Fruit fly (Drosophila melanogaster) whole organism, wandering third instar larva: ENCODE data around the gene Hand.
A peak's percentile ranks its signal among the peaks of the same experiment; 100 is the strongest.

Source experiments
- Abd-B ChIP-seq: fragments of >200 bp; optimal IDR thresholded peaks from 2 replicates; lab custom pipeline; 2017; ENCODE audit warnings: missing biosample characterization, missing genetic modification characterization
- CG32264 ChIP-seq: fragments of 200-800 bp; sonication (Bioruptor generic); optimal IDR thresholded peaks from 2 replicates; lab custom pipeline; 2016; ENCODE audit warnings: missing biosample characterization, missing genetic modification characterization
- CG9705 ChIP-seq: fragments of 200-800 bp; sonication (Bioruptor generic); optimal IDR thresholded peaks from 2 replicates; lab custom pipeline; 2018; ENCODE audit warnings: missing biosample characterization, mild to moderate bottlenecking, missing genetic modification characterization
- Dfd ChIP-seq: fragments of >200 bp; optimal IDR thresholded peaks from 2 replicates; lab custom pipeline; 2017; ENCODE audit warnings: missing biosample characterization, missing genetic modification characterization
- Dif ChIP-seq: fragments of 200-275, 200-300 bp; sonication (Bioruptor generic); optimal IDR thresholded peaks from 2 replicates; lab custom pipeline; 2018; ENCODE audit warnings: missing biosample characterization, missing genetic modification characterization; ENCODE audit not compliant: partially characterized antibody
- GATAd ChIP-seq: sonication (Bioruptor generic); optimal IDR thresholded peaks from 2 replicates; lab custom pipeline; 2016; ENCODE audit warnings: missing biosample characterization, missing genetic modification characterization
- HLH106 ChIP-seq: fragments of 200-800 bp; optimal IDR thresholded peaks from 3 replicates; lab custom pipeline; 2019; ENCODE audit warnings: missing biosample characterization, mild to moderate bottlenecking, missing genetic modification characterization, moderate library complexity
- Hnf4 ChIP-seq: fragments of 200-800 bp; sonication (Bioruptor generic); optimal IDR thresholded peaks from 2 replicates; lab custom pipeline; 2016; ENCODE audit warnings: missing biosample characterization, mild to moderate bottlenecking, missing genetic modification characterization
- Hr78 ChIP-seq: fragments of >200 bp; optimal IDR thresholded peaks from 2 replicates; lab custom pipeline; 2017; ENCODE audit warnings: missing biosample characterization, missing genetic modification characterization
- Hr83 ChIP-seq: fragments of 200-300 bp; sonication (Bioruptor generic); optimal IDR thresholded peaks from 2 replicates; lab custom pipeline; 2016; ENCODE audit warnings: missing biosample characterization, mild to moderate bottlenecking, missing genetic modification characterization, moderate library complexity; ENCODE audit not compliant: poor library complexity, severe bottlenecking
- Jra ChIP-seq: sonication (Bioruptor generic); optimal IDR thresholded peaks from 2 replicates; lab custom pipeline; 2016; ENCODE audit warnings: missing biosample characterization, missing genetic modification characterization
- Mio ChIP-seq: sonication (Bioruptor generic); optimal IDR thresholded peaks from 2 replicates; lab custom pipeline; 2016; ENCODE audit warnings: missing biosample characterization, missing genetic modification characterization
- Myc ChIP-seq: fragments of >200 bp; optimal IDR thresholded peaks from 2 replicates; lab custom pipeline; 2017
- N ChIP-seq: fragments of >200 bp; optimal IDR thresholded peaks from 2 replicates; lab custom pipeline; 2018; ENCODE audit warnings: missing biosample characterization, missing external identifiers, missing genetic modification characterization
- OdsH ChIP-seq: fragments of 200-800 bp; sonication (Bioruptor generic); optimal IDR thresholded peaks from 2 replicates; lab custom pipeline; 2016; ENCODE audit warnings: missing biosample characterization, mild to moderate bottlenecking, missing genetic modification characterization
- Rel ChIP-seq, 2 experiments: fragments of 200-800 bp; sonication (Bioruptor generic) in 1 of 2; optimal IDR thresholded peaks; 2 replicates in 1 of 2; 3 replicates in 1 of 2; lab custom pipeline; 2016 to 2019; ENCODE audit warnings: mild to moderate bottlenecking in 2 of 2, missing biosample characterization in 2 of 2, missing genetic modification characterization in 2 of 2, moderate library complexity in 1 of 2
- Sp1 ChIP-seq: fragments of 200-800 bp; sonication (Bioruptor generic); optimal IDR thresholded peaks from 3 replicates; lab custom pipeline; 2019; ENCODE audit warnings: missing biosample characterization, mild to moderate bottlenecking, missing genetic modification characterization, moderate library complexity
- Vsx2 ChIP-seq: fragments of 200-300, 225-300 bp; sonication (Bioruptor generic); optimal IDR thresholded peaks from 2 replicates; lab custom pipeline; 2018; ENCODE audit warnings: missing biosample characterization, missing genetic modification characterization; ENCODE audit not compliant: partially characterized antibody
- br ChIP-seq: fragments of 200-800 bp; sonication (Bioruptor generic); optimal IDR thresholded peaks from 2 replicates; lab custom pipeline; 2016; ENCODE audit warnings: missing biosample characterization, missing genetic modification characterization
- brk ChIP-seq: fragments of 200-800 bp; sonication (Bioruptor generic); optimal IDR thresholded peaks from 2 replicates; lab custom pipeline; 2016; ENCODE audit warnings: missing biosample characterization, mild to moderate bottlenecking, missing genetic modification characterization
- dl ChIP-seq, 2 experiments: fragments of 175-275, 200-275 bp in 1 of 2; fragments of 200-275 bp in 1 of 2; sonication (Bioruptor generic); optimal IDR thresholded peaks; lab custom pipeline; 2018; ENCODE audit warnings: mild to moderate bottlenecking in 2 of 2, missing biosample characterization in 2 of 2, missing genetic modification characterization in 2 of 2, moderate library complexity in 2 of 2; ENCODE audit not compliant: partially characterized antibody in 2 of 2, insufficient read depth in 1 of 2
- dmrt93B ChIP-seq: fragments of 200-800 bp; sonication (Bioruptor generic); optimal IDR thresholded peaks from 2 replicates; lab custom pipeline; 2018; ENCODE audit warnings: missing biosample characterization, mild to moderate bottlenecking, missing genetic modification characterization
- dsf ChIP-seq: sonication (Bioruptor generic); optimal IDR thresholded peaks from 2 replicates; lab custom pipeline; 2016; ENCODE audit warnings: missing biosample characterization, missing genetic modification characterization, borderline replicate concordance
- ey ChIP-seq: fragments of 200-800 bp; sonication (Bioruptor generic); optimal IDR thresholded peaks from 2 replicates; lab custom pipeline; 2016; ENCODE audit warnings: missing biosample characterization, missing genetic modification characterization
- foxo ChIP-seq, 2 experiments: fragments of 200-800 bp; sonication (Bioruptor generic); optimal IDR thresholded peaks; 2 replicates in 1 of 2; 3 replicates in 1 of 2; lab custom pipeline; 2016 to 2017; ENCODE audit warnings: missing biosample characterization in 2 of 2, missing genetic modification characterization in 2 of 2
- h ChIP-seq: fragments of 200-800 bp; sonication (Bioruptor generic); optimal IDR thresholded peaks from 3 replicates; lab custom pipeline; 2016; ENCODE audit warnings: missing biosample characterization, mild to moderate bottlenecking, missing genetic modification characterization
- jim ChIP-seq: fragments of 175-275, 200-325 bp; sonication (Bioruptor generic); optimal IDR thresholded peaks from 2 replicates; lab custom pipeline; 2016; ENCODE audit warnings: missing biosample characterization, mild to moderate bottlenecking, missing genetic modification characterization
- lola ChIP-seq: fragments of >200 bp; optimal IDR thresholded peaks from 2 replicates; lab custom pipeline; 2017; ENCODE audit warnings: missing biosample characterization, missing genetic modification characterization
- pan ChIP-seq: fragments of >200 bp; optimal IDR thresholded peaks from 2 replicates; lab custom pipeline; 2017
- psq ChIP-seq: fragments of 200-800 bp; sonication (Bioruptor generic); optimal IDR thresholded peaks from 3 replicates; lab custom pipeline; 2017; ENCODE audit warnings: missing biosample characterization, mild to moderate bottlenecking, missing genetic modification characterization, moderate library complexity
- rgr ChIP-seq: fragments of 200-800 bp; sonication (Bioruptor generic); optimal IDR thresholded peaks from 3 replicates; lab custom pipeline; 2016; ENCODE audit warnings: missing biosample characterization, mild to moderate bottlenecking, missing genetic modification characterization
- sage ChIP-seq: fragments of 200-800 bp; sonication (Bioruptor generic); optimal IDR thresholded peaks from 2 replicates; lab custom pipeline; 2016; ENCODE audit warnings: missing biosample characterization, mild to moderate bottlenecking, missing genetic modification characterization
- sv ChIP-seq: fragments of 200-800 bp; sonication (Bioruptor generic); optimal IDR thresholded peaks from 3 replicates; lab custom pipeline; 2016; ENCODE audit warnings: missing biosample characterization, missing genetic modification characterization
- tai ChIP-seq: sonication (Bioruptor generic); optimal IDR thresholded peaks from 2 replicates; lab custom pipeline; 2016; ENCODE audit warnings: missing biosample characterization, missing genetic modification characterization
- usp ChIP-seq: fragments of >200 bp; optimal IDR thresholded peaks from 2 replicates; lab custom pipeline; 2017; ENCODE audit warnings: missing biosample characterization, missing genetic modification characterization
- woc ChIP-seq: sonication (Bioruptor generic); optimal IDR thresholded peaks from 2 replicates; lab custom pipeline; 2016; ENCODE audit warnings: missing biosample characterization, mild to moderate bottlenecking, missing genetic modification characterization

Gene Hand

DNA sequence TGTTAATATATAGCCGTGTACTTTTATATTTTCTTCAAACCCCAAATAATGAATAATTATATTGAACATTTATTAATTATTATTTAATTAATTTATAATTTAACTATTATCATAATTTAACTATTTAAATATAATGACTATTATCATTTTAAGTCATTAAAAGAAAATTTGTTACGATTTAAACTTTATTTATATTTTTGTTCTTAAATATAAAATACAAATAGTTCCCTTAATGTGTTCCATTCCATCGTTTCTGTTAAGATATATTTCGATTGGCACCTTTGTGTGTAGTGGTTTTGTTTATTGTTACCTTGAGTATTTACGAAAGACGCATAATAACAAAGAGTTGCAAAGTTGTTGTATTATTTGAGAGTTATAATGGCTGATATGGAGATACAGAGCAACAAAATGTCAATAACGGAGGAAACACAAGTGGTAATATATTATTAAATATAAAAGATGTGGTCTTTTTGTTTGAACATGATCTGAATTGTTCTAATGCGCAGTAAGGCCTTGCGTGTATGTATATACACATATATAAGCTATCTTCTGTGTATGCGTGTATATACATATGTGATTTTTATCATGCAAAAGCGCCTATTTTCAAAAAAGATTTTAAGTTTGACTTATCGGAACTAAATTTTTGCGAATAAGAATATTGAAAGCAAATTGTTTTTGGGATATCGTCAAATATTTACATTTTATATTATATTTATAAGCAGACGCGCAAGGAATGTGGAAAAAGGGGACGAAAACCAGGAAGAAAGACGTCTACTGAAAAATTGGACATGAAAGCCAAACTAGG lies 31.2 kb downstream of the Hand start, which contains the start of gene REPTOR-BP:
Gene REPTOR-BP, plus strand, starts transcription at position 296 of the 805 bp plus-strand sequence.
- TF ChIP-seq jim (GFP tag; lab: Kevin White, UChicago), result no peak
- TF ChIP-seq Vsx2 (GFP tag; lab: Kevin White, UChicago), result no peak
- peak; percentile 67 for TF ChIP-seq brk (GFP tag; lab: Kevin White, UChicago)
- peak; percentile 58 for TF ChIP-seq sage
- peak; percentile 0 for TF ChIP-seq psq (GFP tag; lab: Kevin White, UChicago)
- TF ChIP-seq HLH106 (tag; lab: Kevin White, UChicago), result no peak
- TF ChIP-seq, all 38 proteins: peak for 3

- peak in 1 of 2 experiments; percentile 22 for TF ChIP-seq dl (GFP tag; optimal IDR thresholded peaks at IDR 0.05; lab: Kevin White, UChicago; ENCODE audit: insufficient read depth in 1 of 2, partially characterized antibody in 2 of 2)
- no peak for TF ChIP-seq Rel (GFP tag; optimal IDR thresholded peaks at IDR 0.05; lab: Kevin White, UChicago)
- peak; percentile 83 for TF ChIP-seq Rel (tag; optimal IDR thresholded peaks at IDR 0.05; lab: Kevin White, UChicago)
- no peak for TF ChIP-seq Abd-B (GFP tag; lab: Kevin White, UChicago)
Observed at dm6 chr2L:10263343-10263744, 31.8 kb downstream of the Hand start, which contains the start of gene Rsf1. Rsf1 (minus strand) TSS chr2L:10263554.

- no peak for TF ChIP-seq Sp1 (GFP tag; lab: Kevin White, UChicago)
- no peak for TF ChIP-seq rgr (GFP tag; lab: Kevin White, UChicago)
- no peak for TF ChIP-seq CG9705
- TF ChIP-seq Vsx2 (GFP tag; lab: Kevin White, UChicago), result no peak
- TF ChIP-seq Abd-B (GFP tag; lab: Kevin White, UChicago), result no peak
- TF ChIP-seq HLH106 (tag; lab: Kevin White, UChicago), result no peak
- no peak for TF ChIP-seq ey
- TF ChIP-seq sv, result no peak
- TF ChIP-seq Hr78 (GFP tag; lab: Kevin White, UChicago), result no peak
- TF ChIP-seq brk (GFP tag; lab: Kevin White, UChicago), result no peak
- no peak for TF ChIP-seq h (GFP tag; lab: Kevin White, UChicago)
- no peak for TF ChIP-seq GATAd (GFP tag; lab: Kevin White, UChicago)
- no peak for TF ChIP-seq CG32264 (GFP tag; lab: Kevin White, UChicago)
- no peak for TF ChIP-seq pan (lab: Kevin White, UChicago)
- no peak for TF ChIP-seq lola (GFP tag; lab: Kevin White, UChicago)
- no peak for TF ChIP-seq Dif (GFP tag; lab: Kevin White, UChicago)
- TF ChIP-seq usp (GFP tag; lab: Kevin White, UChicago), result no peak
- no peak for TF ChIP-seq woc (GFP tag; lab: Kevin White, UChicago)
Observed at dm6 chr2L:10261774-10262173, 33.4 kb downstream of the Hand start.

DNA sequence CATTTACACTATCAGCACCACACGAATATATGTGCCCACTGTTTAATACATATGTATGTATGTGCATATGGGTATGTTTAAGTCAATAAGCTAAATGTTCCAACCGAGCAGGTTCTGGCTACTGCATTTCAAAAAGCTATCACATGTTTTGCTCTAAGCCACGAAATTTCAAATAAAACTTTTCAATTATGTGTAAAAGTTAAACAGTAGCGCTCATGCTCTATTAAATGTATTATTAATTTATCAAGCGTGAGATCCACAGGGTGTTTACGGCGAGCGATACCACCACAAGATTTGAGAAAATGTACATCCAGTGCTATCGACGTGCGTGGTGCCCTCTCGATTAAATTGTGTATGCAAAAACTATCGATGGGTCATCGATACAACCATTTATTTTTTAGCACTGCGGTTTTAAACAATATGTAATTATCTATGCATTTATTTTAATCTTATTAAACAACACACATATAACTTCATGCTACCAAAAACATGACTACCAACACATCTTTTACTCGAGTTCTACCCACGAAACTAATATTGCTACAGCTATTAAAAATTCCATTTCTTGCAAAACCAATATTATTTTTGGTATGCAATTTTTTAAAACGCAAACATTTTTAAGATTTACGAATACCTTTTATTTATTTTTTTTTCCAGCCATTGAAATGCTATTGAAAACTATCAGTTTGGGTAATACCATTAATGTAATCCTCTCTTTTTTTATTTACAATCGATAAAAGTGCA lies 34.3 kb downstream of the Hand start, which contains the start of gene Pten:
Gene Pten, minus strand, starts transcription at position 300 of the 744 bp plus-strand sequence.
- peak; percentile 65 for TF ChIP-seq Hr83 (GFP tag; lab: Kevin White, UChicago)
- no peak for TF ChIP-seq rgr (GFP tag; lab: Kevin White, UChicago)
- TF ChIP-seq h (GFP tag; lab: Kevin White, UChicago), result no peak
- TF ChIP-seq Rel (GFP tag; optimal IDR thresholded peaks at IDR 0.05; lab: Kevin White, UChicago), result no peak
- TF ChIP-seq Rel (tag; optimal IDR thresholded peaks at IDR 0.05; lab: Kevin White, UChicago), result no peak
- TF ChIP-seq Abd-B (GFP tag; lab: Kevin White, UChicago), result no peak
- TF ChIP-seq br, result no peak
- TF ChIP-seq CG32264 (GFP tag; lab: Kevin White, UChicago), result no peak
- TF ChIP-seq sv, result peak; percentile 59
- peak; percentile 30 for TF ChIP-seq ey
- TF ChIP-seq pan (lab: Kevin White, UChicago), result no peak
- no peak for TF ChIP-seq sage
- peak; percentile 41 for TF ChIP-seq Jra (GFP tag; lab: Kevin White, UChicago)
- TF ChIP-seq psq (GFP tag; lab: Kevin White, UChicago), result peak; percentile 36
- peak; percentile 99 for TF ChIP-seq Vsx2 (GFP tag; lab: Kevin White, UChicago)
- peak; percentile 2 for TF ChIP-seq dsf (GFP tag; lab: Kevin White, UChicago)
- TF ChIP-seq Dif (GFP tag; lab: Kevin White, UChicago), result peak; percentile 99
- TF ChIP-seq usp (GFP tag; lab: Kevin White, UChicago), result no peak
- TF ChIP-seq tai, result no peak
- TF ChIP-seq foxo (GFP tag; optimal IDR thresholded peaks at IDR 0.05; lab: Kevin White, UChicago), result no peak
- no peak for TF ChIP-seq Hnf4 (GFP tag; lab: Kevin White, UChicago)
- no peak for TF ChIP-seq Dfd (GFP tag; lab: Kevin White, UChicago)
- TF ChIP-seq OdsH (GFP tag; lab: Kevin White, UChicago), result no peak
- no peak for TF ChIP-seq GATAd (GFP tag; lab: Kevin White, UChicago)
- no peak for TF ChIP-seq lola (GFP tag; lab: Kevin White, UChicago)
- no peak for TF ChIP-seq Sp1 (GFP tag; lab: Kevin White, UChicago)
- peak; percentile 16 for TF ChIP-seq brk (GFP tag; lab: Kevin White, UChicago)
- TF ChIP-seq dmrt93B (GFP tag; lab: Kevin White, UChicago), result no peak
- peak; percentile 53 for TF ChIP-seq woc (GFP tag; lab: Kevin White, UChicago)
- TF ChIP-seq Myc (lab: Kevin White, UChicago), result no peak
- TF ChIP-seq dl (GFP tag; optimal IDR thresholded peaks at IDR 0.05; lab: Kevin White, UChicago; ENCODE audit: insufficient read depth in 1 of 2, partially characterized antibody in 2 of 2), result peak; percentile 59 to 88
- TF ChIP-seq CG9705, result peak; percentile 24
- no peak for TF ChIP-seq Mio
- no peak for TF ChIP-seq N (GFP tag; lab: Kevin White, UChicago)
